Worm (Caenorhabditis elegans) whole organism, midembryonic: ENCODE results near the gene srw-16.

Source experiments
- T22C8.4 ChIP-seq: fragments of 200-800 bp; sonication (Bioruptor generic); IDR thresholded peaks from 2 replicates; pipeline ENCODE4 v1.3.6; 2022; ENCODE audit warnings: missing genetic modification characterization, missing compliant biosample characterization
- flt-1 ChIP-seq: fragments of 200-800 bp; sonication (Bioruptor generic); IDR thresholded peaks from 2 replicates; pipeline ENCODE4 v1.3.6; 2022; ENCODE audit warnings: missing genetic modification characterization, missing compliant biosample characterization
- med-1 ChIP-seq: sonication (generic microtip); optimal IDR thresholded peaks from 2 replicates; lab custom pipeline; 2017; ENCODE audit warnings: missing genetic modification characterization, mild to moderate bottlenecking, missing compliant biosample characterization, antibody characterized with exemption, missing genetic modification reagents; ENCODE audit not compliant: insufficient read depth
- tab-1 ChIP-seq: fragments of 200-800 bp; sonication (Bioruptor generic); IDR thresholded peaks from 2 replicates; pipeline ENCODE4 v1.3.6; 2022; ENCODE audit warnings: missing genetic modification characterization, missing compliant biosample characterization
- ztf-23 ChIP-seq: fragments of 200-800 bp; sonication (Bioruptor generic); IDR thresholded peaks from 2 replicates; pipeline ENCODE4 v1.3.6; 2022; ENCODE audit warnings: missing genetic modification reagents, missing genetic modification characterization, missing compliant biosample characterization
- ztf-29 ChIP-seq: fragments of 200-800 bp; sonication (Bioruptor generic); IDR thresholded peaks from 2 replicates; pipeline ENCODE4 v1.3.6; 2022; ENCODE audit warnings: missing genetic modification reagents, missing genetic modification characterization, missing compliant biosample characterization

DNA sequence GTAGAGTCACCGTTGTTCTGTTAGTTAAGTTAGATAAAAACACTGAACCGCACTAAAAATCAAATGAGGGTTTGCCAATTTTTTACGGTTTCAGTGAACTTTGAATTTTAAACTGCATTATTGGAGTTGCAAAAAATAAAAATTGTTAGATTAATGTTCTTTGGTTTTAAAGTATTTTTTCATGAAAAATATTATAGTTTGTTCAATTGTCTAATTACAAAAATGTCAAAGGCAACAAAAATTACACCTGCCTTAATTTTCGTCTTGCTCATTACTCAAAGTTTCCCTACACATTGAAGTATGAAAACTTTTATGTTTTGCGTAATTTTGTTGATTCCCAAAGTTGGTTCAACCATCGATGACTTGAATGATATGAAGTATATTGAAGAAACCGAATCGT is 36.1 kb upstream of the srw-16 start, which contains the start of gene irld-62:
- TF ChIP-seq ztf-29 (GFP tag; lab: Robert Waterston, UW) (no peak), med-1 (GFP tag; lab: Kevin White, UChicago) (no peak), flt-1 (GFP tag; lab: Robert Waterston, UW) (no peak), ztf-23 (GFP tag; lab: Robert Waterston, UW) (no peak), T22C8.4 (GFP tag; lab: Robert Waterston, UW) (no peak), tab-1 (GFP tag; lab: Robert Waterston, UW) (no peak)
